Worm (Caenorhabditis elegans) whole organism, dauer: ENCODE measurements around the gene C04G6.13.
"Not testable (repeated sequence)": the region's sequence is repeated elsewhere in the genome, so short reads cannot be mapped to it uniquely, and the experiment has no call there.

Experiments
- unc-62 ChIP-seq: sonication (generic microtip); optimal IDR thresholded peaks from 2 replicates; lab custom pipeline; 2017; ENCODE audit warnings: missing biosample characterization, missing genetic modification reagents, missing genetic modification characterization

C04G6.13 gene

ce11 chrII:5115235-5115634 lies 21.2 kb downstream of the C04G6.13 start, which contains the start of gene msp-74:
Gene msp-74, minus strand, starts transcription at chrII:5115335.
- TF ChIP-seq unc-62 (GFP tag; lab: Kevin White, UChicago): not testable (repeated sequence)

DNA sequence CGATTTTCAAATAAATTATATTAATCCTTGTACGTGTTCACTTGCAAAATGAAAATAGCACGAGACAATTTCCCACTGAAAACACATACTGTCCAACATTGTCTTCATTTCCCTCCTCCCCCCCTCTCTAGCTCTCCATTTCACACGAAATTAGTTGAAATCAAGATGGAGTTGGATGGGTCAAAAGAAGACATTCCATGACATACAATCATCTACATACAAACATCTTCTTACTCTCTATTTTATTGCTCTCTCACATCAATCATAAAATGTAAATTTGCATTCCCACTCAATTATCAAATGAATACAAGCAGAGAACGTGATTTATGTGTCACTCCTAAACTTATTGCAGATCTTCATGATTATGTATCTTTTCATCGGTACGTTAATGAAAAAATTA lies 21.7 kb downstream of the C04G6.13 start, which contains the start of gene srsy-1:
srsy-1 (plus strand) TSS at position 301 of the 400 bp plus-strand sequence.
- no peak for TF ChIP-seq unc-62 (GFP tag; lab: Kevin White, UChicago)

ce11 chrII:5120612-5121011 lies 26.6 kb downstream of the C04G6.13 start:
- TF ChIP-seq unc-62 (GFP tag; lab: Kevin White, UChicago): no peak

ce11 chrII:5130081-5130480 lies 36.0 kb downstream of the C04G6.13 start, which contains the start of gene lgc-56:
Gene lgc-56, plus strand, starts transcription at chrII:5130381.
- no peak for TF ChIP-seq unc-62 (GFP tag; lab: Kevin White, UChicago)

DNA sequence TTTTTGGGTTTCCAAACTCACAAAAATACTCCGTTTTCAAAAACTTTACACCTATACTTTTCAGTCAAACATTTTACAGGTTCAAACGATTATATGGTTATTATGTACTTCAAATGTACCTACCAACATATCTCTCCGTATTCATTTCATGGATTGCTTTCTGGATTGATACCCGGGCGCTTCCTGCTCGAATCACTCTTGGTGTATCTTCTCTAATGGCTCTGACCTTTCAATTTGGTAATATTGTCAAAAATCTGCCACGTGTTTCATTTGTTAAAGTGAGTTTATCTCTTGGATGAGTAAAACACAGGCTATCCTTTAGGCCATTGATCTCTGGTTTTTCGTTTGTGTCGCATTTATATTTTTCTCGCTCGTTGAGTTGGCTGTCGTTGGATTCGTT lies 37.8 kb downstream of the C04G6.13 start:
- TF ChIP-seq unc-62 (GFP tag; lab: Kevin White, UChicago): no peak

ce11 chrII:5136296-5136767 lies 42.3 kb downstream of the C04G6.13 start, which contains the start of gene F58A6.2:
Gene F58A6.2, plus strand, starts transcription at chrII:5136717.
- TF ChIP-seq unc-62 (GFP tag; lab: Kevin White, UChicago): no peak

DNA sequence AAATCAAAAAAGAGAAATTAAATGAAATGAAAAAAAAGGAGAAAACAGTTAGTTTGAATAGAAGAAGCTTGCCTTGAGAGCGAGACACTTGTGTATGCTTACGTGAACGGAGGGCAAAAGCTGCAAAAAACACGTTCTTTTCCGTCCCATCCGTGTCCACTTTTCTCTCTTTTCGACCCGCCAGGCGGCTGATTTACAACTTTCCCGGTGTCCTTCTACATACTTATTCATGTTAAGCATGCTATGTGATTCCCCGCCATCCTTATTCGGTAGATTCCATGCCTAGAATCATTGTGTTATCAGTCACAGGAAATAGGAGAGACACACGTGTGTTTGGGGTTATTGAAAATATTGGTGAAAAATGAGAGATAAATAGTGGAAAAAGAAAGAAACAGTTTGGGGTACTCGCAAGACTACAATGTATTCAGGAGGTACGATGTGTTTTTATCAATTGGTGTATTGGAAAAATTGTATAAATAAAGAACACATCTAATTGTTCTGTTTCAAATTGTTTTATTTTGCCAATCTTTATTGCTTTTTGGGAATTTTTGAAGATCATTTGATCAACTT lies 48.0 kb downstream of the C04G6.13 start, which contains the start of gene nas-29:
nas-29 (minus strand) TSS at position 92 of the 570 bp plus-strand sequence.
- TF ChIP-seq unc-62 (GFP tag; lab: Kevin White, UChicago): no peak

DNA sequence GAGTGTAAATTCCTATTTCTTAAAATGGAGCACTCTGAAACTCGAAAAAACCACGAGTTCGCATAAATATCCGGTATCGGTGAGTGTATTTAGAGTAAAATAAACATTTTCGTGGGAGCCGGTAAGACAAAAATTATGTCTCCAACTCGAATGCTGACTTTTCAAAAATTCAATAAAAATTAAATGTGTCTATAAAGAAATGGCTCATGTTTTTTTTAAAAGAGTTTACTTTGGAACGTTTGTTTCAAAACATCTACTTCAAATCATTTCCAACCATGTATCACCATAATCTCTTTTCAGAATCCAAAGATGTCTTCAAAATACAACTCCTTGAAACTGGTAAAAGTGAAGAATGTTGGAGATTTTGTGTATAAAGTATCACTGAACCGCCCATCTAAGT lies 48.6 kb downstream of the C04G6.13 start, which contains the start of gene F58A6.1:
F58A6.1 (plus strand) TSS at position 301 of the 400 bp plus-strand sequence.
- no peak for TF ChIP-seq unc-62 (GFP tag; lab: Kevin White, UChicago)
